Worm (Caenorhabditis elegans) whole organism, midembryonic: Measurements from ENCODE around the gene bet-2.

Source experiments
- T22C8.4 ChIP-seq: fragments of 200-800 bp; sonication (Bioruptor generic); IDR thresholded peaks from 2 replicates; pipeline ENCODE4 v1.3.6; 2022; ENCODE audit warnings: missing genetic modification characterization, missing compliant biosample characterization
- cog-1 ChIP-seq: sonication (generic microtip); optimal IDR thresholded peaks from 2 replicates; lab custom pipeline; 2016; ENCODE audit warnings: missing genetic modification characterization, missing compliant biosample characterization
- flt-1 ChIP-seq: fragments of 200-800 bp; sonication (Bioruptor generic); IDR thresholded peaks from 2 replicates; pipeline ENCODE4 v1.3.6; 2022; ENCODE audit warnings: missing genetic modification characterization, missing compliant biosample characterization
- klf-2 ChIP-seq: fragments of 200-800 bp; sonication (Bioruptor generic); conservative IDR thresholded peaks from 2 replicates; pipeline ENCODE4 v1.3.6; 2022; ENCODE audit warnings: missing genetic modification reagents, missing genetic modification characterization, missing compliant biosample characterization
- med-1 ChIP-seq: sonication (generic microtip); optimal IDR thresholded peaks from 2 replicates; lab custom pipeline; 2017; ENCODE audit warnings: missing genetic modification characterization, mild to moderate bottlenecking, missing compliant biosample characterization, antibody characterized with exemption, missing genetic modification reagents; ENCODE audit not compliant: insufficient read depth
- ref-1 ChIP-seq: fragments of 200-800 bp; sonication (Bioruptor generic); conservative IDR thresholded peaks from 2 replicates; pipeline ENCODE4 v1.3.6; 2022; ENCODE audit warnings: missing genetic modification reagents, missing genetic modification characterization, missing compliant biosample characterization
- tab-1 ChIP-seq: fragments of 200-800 bp; sonication (Bioruptor generic); IDR thresholded peaks from 2 replicates; pipeline ENCODE4 v1.3.6; 2022; ENCODE audit warnings: missing genetic modification characterization, missing compliant biosample characterization
- ztf-23 ChIP-seq: fragments of 200-800 bp; sonication (Bioruptor generic); IDR thresholded peaks from 2 replicates; pipeline ENCODE4 v1.3.6; 2022; ENCODE audit warnings: missing genetic modification reagents, missing genetic modification characterization, missing compliant biosample characterization
- ztf-29 ChIP-seq: fragments of 200-800 bp; sonication (Bioruptor generic); IDR thresholded peaks from 2 replicates; pipeline ENCODE4 v1.3.6; 2022; ENCODE audit warnings: missing genetic modification reagents, missing genetic modification characterization, missing compliant biosample characterization

bet-2 gene

DNA sequence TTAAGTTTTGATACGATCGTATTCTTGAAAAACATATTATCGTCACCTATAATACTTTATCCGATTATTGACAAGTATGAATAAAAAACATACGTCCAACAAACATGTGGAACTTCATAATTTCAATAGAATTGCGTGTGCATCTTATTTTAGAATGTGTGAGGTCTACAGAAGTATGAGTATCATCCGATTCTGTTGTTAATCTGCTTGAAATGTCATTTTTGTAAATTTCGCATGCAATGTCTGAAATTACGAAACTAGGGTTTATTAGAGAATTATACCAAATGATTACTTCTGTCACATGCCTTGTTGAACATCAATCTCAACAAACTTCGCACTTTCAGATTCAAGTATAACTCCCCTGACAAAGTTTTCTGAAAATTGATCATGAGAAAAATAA lies 27.3 kb upstream of the bet-2 start:
- TF ChIP-seq klf-2 (GFP tag; lab: Robert Waterston, UW), result no peak
- no peak for TF ChIP-seq tab-1
- no peak for TF ChIP-seq flt-1
- TF ChIP-seq ztf-23 (GFP tag; lab: Robert Waterston, UW), result no peak
- no peak for TF ChIP-seq med-1 (GFP tag; lab: Kevin White, UChicago)
- TF ChIP-seq ztf-29 (GFP tag; lab: Robert Waterston, UW), result no peak
- no peak for TF ChIP-seq T22C8.4
- no peak for TF ChIP-seq ref-1 (GFP tag; lab: Robert Waterston, UW)

ce11 chrX:10542313-10543048 lies 26.6 kb upstream of the bet-2 start, which contains the start of the genes F59F5.3 and F59F5.4:
Gene F59F5.3 (minus strand): TSS chrX:10542413.
Gene F59F5.4 (plus strand): TSS chrX:10542998.
- TF ChIP-seq tab-1, result no peak

DNA sequence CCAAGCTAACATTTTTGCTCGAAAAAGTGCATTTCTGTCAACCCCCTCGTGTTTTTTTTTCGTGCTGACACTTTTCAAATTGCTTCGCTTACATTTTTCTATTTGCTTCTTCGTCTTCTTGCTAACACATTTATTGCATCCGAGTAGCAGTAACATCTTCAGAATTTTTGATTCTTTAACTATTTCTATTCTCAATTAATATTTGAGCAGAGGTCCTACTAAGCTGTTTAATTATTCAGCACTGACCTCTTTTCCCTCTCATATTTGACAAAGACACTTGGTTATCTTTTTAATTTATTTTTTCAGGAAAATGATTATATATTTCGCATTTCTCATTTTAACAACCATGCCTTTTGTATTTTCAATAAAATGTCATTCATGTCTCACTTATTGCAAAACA lies 23.4 kb upstream of the bet-2 start, which contains the start of gene F59F5.5:
F59F5.5 (plus strand) TSS at position 301 of the 400 bp plus-strand sequence.
- TF ChIP-seq cog-1 (no peak), flt-1 (no peak), tab-1 (no peak), klf-2 (GFP tag; lab: Robert Waterston, UW) (no peak), med-1 (GFP tag; lab: Kevin White, UChicago) (no peak), T22C8.4 (no peak), ref-1 (GFP tag; lab: Robert Waterston, UW) (no peak), ztf-23 (GFP tag; lab: Robert Waterston, UW) (no peak), ztf-29 (GFP tag; lab: Robert Waterston, UW) (no peak)

DNA sequence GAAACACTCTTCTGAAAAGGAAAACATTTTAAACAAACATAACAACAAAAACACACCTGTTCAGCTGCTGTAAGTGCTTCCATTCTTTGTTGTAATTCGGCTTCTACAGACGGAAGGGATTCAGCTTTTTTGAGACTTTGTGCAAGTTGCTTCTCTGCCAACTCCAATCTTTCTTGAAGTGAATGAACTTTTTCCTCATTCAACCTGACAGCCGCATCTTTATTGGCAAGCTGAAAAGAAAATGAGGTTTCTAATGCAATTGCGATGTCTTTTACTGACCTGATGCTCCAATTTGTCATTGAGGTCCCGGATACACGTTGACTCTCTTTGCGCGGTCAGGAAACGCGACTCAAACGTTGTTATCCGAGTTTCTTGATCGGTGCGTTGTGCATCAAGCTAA lies 16.0 kb upstream of the bet-2 start:
- TF ChIP-seq tab-1 (no peak), flt-1 (no peak), cog-1 (no peak), med-1 (GFP tag; lab: Kevin White, UChicago) (no peak)

DNA sequence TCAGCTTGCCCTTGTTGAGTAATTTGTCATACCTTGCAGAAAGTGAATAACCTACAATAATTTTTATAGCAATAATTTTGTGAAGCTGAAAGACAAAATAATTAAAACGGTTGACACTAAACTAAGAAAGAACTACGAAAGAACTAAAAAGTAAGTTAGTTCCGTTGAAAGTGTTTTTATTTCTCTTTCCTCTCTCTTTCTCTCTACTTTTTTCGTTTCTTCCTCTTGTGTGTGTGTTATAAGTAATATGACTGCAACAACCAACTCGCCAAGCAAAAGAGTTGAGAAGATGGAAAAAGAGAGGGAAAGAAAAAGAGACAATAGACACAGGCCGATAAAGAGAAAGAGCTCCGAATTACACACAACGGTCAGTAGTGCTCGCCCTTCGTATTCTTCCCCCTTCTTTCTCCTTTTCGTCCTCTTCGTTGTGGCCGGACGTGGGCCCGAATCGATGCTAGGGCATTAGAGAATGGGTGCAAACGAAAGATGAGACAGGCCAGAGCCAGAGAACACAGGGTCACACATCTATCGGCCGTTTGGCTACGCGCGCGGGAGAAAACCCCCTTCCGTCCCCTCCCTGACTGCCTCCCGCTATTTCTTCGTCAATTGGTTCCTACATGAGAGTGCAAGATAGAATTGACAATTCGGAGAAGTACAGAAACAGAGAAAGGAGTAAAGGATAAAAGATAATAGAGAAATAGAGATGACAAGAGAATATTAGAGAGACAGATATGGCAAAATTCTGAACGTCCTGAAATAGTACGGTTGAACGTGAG lies 13.7 kb upstream of the bet-2 start, which contains the start of gene syd-2:
syd-2 (minus strand) TSS at position 51 of the 776 bp plus-strand sequence.
- TF ChIP-seq med-1 (GFP tag; lab: Kevin White, UChicago) (no peak), cog-1 (peak; percentile 85), ztf-23 (GFP tag; lab: Robert Waterston, UW) (peak; percentile 79), klf-2 (GFP tag; lab: Robert Waterston, UW) (no peak), T22C8.4 (peak; percentile 65), tab-1 (peak; percentile 26; the same call in 1 of the 2 replicates), ref-1 (GFP tag; lab: Robert Waterston, UW) (no peak), ztf-29 (GFP tag; lab: Robert Waterston, UW) (no peak), flt-1 (peak; percentile 69)

DNA sequence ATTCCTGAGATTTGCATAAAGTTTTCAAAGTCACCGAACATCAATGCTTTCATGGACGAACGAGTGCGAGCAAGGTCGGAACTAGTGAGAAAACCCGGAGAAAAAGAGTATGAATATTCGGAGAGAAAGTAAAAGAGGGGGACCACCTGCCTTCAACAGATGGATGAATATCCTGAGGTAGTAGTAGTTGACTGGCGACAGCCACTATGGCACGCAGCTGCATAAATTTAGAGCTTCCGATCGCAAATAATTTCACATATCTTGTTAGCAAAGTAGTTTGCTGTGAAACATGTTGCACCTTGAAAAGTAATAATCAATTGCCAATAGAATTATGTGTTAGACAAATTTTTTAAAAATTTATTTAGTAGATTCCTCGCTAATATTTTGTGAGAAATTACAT lies 12.3 kb upstream of the bet-2 start:
- TF ChIP-seq med-1 (GFP tag; lab: Kevin White, UChicago) (no peak), ztf-29 (GFP tag; lab: Robert Waterston, UW) (no peak), ref-1 (GFP tag; lab: Robert Waterston, UW) (no peak), klf-2 (GFP tag; lab: Robert Waterston, UW) (no peak), ztf-23 (GFP tag; lab: Robert Waterston, UW) (no peak), tab-1 (no peak), cog-1 (no peak), T22C8.4 (no peak), flt-1 (no peak)

DNA sequence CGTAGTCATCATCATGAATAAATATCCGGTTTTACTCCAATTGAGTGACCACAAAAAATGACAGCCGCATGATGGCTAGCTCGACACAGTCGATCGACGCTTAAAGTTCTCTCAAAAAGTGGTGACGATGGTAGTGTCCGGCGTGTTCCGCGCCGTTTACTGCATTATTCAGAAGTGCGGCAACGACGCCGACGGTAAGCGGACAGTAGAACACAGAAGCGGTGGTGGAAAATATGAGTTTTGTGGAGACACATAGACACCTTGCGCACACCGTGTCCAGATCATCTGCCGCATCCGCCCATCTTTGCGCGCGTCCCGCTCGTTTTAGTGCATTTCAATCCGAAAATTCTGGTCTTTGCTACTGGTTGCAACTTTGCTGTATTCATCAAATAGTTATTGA lies 9.9 kb upstream of the bet-2 start, which contains the start of gene F59F5.7:
F59F5.7 (plus strand) TSS at position 301 of the 400 bp plus-strand sequence.
- TF ChIP-seq klf-2 (GFP tag; lab: Robert Waterston, UW), result no peak
- TF ChIP-seq ztf-23 (GFP tag; lab: Robert Waterston, UW), result no peak
- no peak for TF ChIP-seq flt-1
- TF ChIP-seq ztf-29 (GFP tag; lab: Robert Waterston, UW), result no peak
- TF ChIP-seq cog-1, result no peak
- no peak for TF ChIP-seq tab-1
- TF ChIP-seq med-1 (GFP tag; lab: Kevin White, UChicago), result no peak
- no peak for TF ChIP-seq ref-1 (GFP tag; lab: Robert Waterston, UW)

ce11 chrX:10566775-10567174 lies 2.3 kb upstream of the bet-2 start:
- no peak for TF ChIP-seq flt-1
- no peak for TF ChIP-seq tab-1
- no peak for TF ChIP-seq ztf-23 (GFP tag; lab: Robert Waterston, UW)
- TF ChIP-seq T22C8.4, result no peak
- no peak for TF ChIP-seq ref-1 (GFP tag; lab: Robert Waterston, UW)
- no peak for TF ChIP-seq klf-2 (GFP tag; lab: Robert Waterston, UW)
- TF ChIP-seq cog-1, result no peak
- no peak for TF ChIP-seq ztf-29 (GFP tag; lab: Robert Waterston, UW)

DNA sequence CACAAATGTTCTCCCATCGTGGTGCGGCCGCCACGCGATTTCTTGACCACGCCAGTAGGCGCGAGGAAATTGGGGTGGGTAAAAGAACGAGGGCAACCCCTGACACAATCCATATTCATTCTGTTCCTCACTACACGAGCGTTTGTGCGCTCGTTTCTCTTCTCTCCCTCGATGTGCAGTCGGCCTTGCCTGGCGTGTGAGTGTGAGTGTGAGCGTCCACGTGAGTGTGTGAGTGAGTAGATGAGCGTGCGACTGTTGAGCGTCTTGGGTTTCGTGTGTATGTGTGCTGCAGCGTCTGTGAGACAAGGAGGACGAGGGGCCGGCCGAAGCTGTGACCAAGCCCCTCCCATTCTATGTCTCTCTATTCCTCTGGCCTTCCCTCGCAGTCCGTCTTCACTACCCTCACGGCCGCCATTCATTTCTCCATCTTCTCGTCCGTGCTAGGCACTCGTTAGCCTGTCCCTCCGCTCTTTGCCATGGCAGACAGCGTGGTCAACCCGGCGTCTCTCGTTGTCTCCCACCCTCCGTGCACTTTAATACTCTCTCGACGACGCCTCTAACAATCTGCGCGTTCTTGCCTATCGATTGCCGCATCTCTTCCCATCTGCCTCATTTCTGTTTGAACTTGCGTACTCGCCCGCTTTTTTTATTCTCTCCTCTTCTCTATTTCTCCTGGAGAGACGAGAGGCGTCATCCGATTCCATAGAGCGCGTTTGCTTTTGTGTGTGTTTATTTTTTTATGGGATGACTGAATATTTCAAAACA lies 506 bp upstream of the bet-2 start:
- TF ChIP-seq klf-2 (GFP tag; lab: Robert Waterston, UW), result no peak
- TF ChIP-seq cog-1, result peak; percentile 93
- peak; percentile 11 for TF ChIP-seq med-1 (GFP tag; lab: Kevin White, UChicago)
- TF ChIP-seq flt-1, result no peak
- peak; percentile 67; the same call in 1 of the 2 replicates for TF ChIP-seq tab-1
- peak; percentile 97 for TF ChIP-seq T22C8.4
- TF ChIP-seq ztf-23 (GFP tag; lab: Robert Waterston, UW), result peak; percentile 56
- peak; percentile 92 for TF ChIP-seq ztf-29 (GFP tag; lab: Robert Waterston, UW)
- peak; percentile 41; the same call in 1 of the 2 replicates for TF ChIP-seq ref-1 (GFP tag; lab: Robert Waterston, UW)
